Fruit fly (Drosophila melanogaster) whole organism, prepupa: ENCODE data around the gene CG42818.

Experiments used
- Blimp-1 ChIP-seq: fragments of 200-800 bp; sonication (Bioruptor generic); optimal IDR thresholded peaks from 3 replicates; lab custom pipeline; 2017; ENCODE audit warnings: missing biosample characterization, missing genetic modification characterization, mild to moderate bottlenecking, moderate library complexity, missing genetic modification reagents
- CG10631 ChIP-seq: fragments of 200-800 bp; sonication (Bioruptor generic); optimal IDR thresholded peaks from 2 replicates; lab custom pipeline; 2016; ENCODE audit warnings: missing biosample characterization, missing genetic modification characterization
- CG11762 ChIP-seq: fragments of 200-800 bp; sonication (Bioruptor generic); optimal IDR thresholded peaks from 3 replicates; lab custom pipeline; 2016; ENCODE audit warnings: missing biosample characterization, missing genetic modification characterization; ENCODE audit not compliant: insufficient read depth
- CG11902 ChIP-seq: fragments of 200-800 bp; sonication (Bioruptor generic); optimal IDR thresholded peaks from 3 replicates; lab custom pipeline; 2016; ENCODE audit warnings: missing biosample characterization, missing genetic modification characterization
- CG15336 ChIP-seq: fragments of 200-800 bp; sonication (Bioruptor generic); IDR thresholded peaks from 2 replicates; pipeline ENCODE4 v1.3.6; 2022; ENCODE audit warnings: missing biosample characterization, missing genetic modification characterization
- CG1621 ChIP-seq: fragments of 200-800 bp; sonication (Bioruptor generic); optimal IDR thresholded peaks from 3 replicates; lab custom pipeline; 2018; ENCODE audit warnings: missing biosample characterization, mild to moderate bottlenecking, missing genetic modification characterization
- CG16779 ChIP-seq: fragments of 200-800 bp; sonication (Bioruptor generic); optimal IDR thresholded peaks from 3 replicates; lab custom pipeline; 2017; ENCODE audit warnings: missing biosample characterization, mild to moderate bottlenecking, missing genetic modification characterization
- CG3032 ChIP-seq: fragments of 200-800 bp; optimal IDR thresholded peaks from 2 replicates; lab custom pipeline; 2019; ENCODE audit warnings: missing biosample characterization, mild to moderate bottlenecking, missing genetic modification characterization, moderate library complexity
- CG31627 ChIP-seq: fragments of 200-800 bp; sonication (Bioruptor generic); optimal IDR thresholded peaks from 3 replicates; lab custom pipeline; 2016; ENCODE audit warnings: missing biosample characterization, missing genetic modification characterization
- CG32006 ChIP-seq: fragments of 200-800 bp; sonication (Bioruptor generic); optimal IDR thresholded peaks from 3 replicates; lab custom pipeline; 2017; ENCODE audit warnings: missing biosample characterization, mild to moderate bottlenecking, missing genetic modification characterization
- CG34406 ChIP-seq: fragments of 200-800 bp; sonication (Bioruptor generic); optimal IDR thresholded peaks from 3 replicates; lab custom pipeline; 2016; ENCODE audit warnings: missing biosample characterization, missing genetic modification characterization
- CG3919 ChIP-seq: fragments of 200-800 bp; sonication (Bioruptor generic); optimal IDR thresholded peaks from 3 replicates; lab custom pipeline; 2016; ENCODE audit warnings: missing biosample characterization, missing genetic modification characterization
- CG4318 ChIP-seq: fragments of 200-800 bp; sonication (Bioruptor generic); optimal IDR thresholded peaks from 3 replicates; lab custom pipeline; 2017; ENCODE audit warnings: missing biosample characterization, mild to moderate bottlenecking, missing genetic modification characterization
- CG6163 ChIP-seq: fragments of 200-800 bp; sonication (Bioruptor generic); IDR thresholded peaks from 3 replicates; pipeline ENCODE4 v1.3.6; 2022; ENCODE audit warnings: missing biosample characterization, missing genetic modification characterization
- CG6276 ChIP-seq: fragments of 200-800 bp; sonication (Bioruptor generic); optimal IDR thresholded peaks from 2 replicates; lab custom pipeline; 2017; ENCODE audit warnings: missing biosample characterization, mild to moderate bottlenecking, missing genetic modification characterization
- CG6792 ChIP-seq: fragments of 200-800 bp; sonication (Bioruptor generic); optimal IDR thresholded peaks from 3 replicates; lab custom pipeline; 2016; ENCODE audit warnings: missing biosample characterization, missing genetic modification characterization
- CG6808 ChIP-seq: fragments of 200-800 bp; sonication (Bioruptor generic); optimal IDR thresholded peaks from 3 replicates; lab custom pipeline; 2017; ENCODE audit warnings: missing biosample characterization, missing genetic modification characterization, mild to moderate bottlenecking, moderate library complexity, missing genetic modification reagents
- CG7368 ChIP-seq: fragments of 200-800 bp; sonication (Bioruptor generic); optimal IDR thresholded peaks from 3 replicates; lab custom pipeline; 2016; ENCODE audit warnings: missing biosample characterization, missing genetic modification characterization
- CG8119 ChIP-seq: fragments of 200-800 bp; sonication (Bioruptor generic); IDR thresholded peaks from 3 replicates; pipeline ENCODE4 v1.3.6; 2022; ENCODE audit warnings: missing biosample characterization, missing genetic modification characterization
- CG8632 ChIP-seq: fragments of 200-800 bp; sonication (Bioruptor generic); optimal IDR thresholded peaks from 3 replicates; lab custom pipeline; 2016; ENCODE audit warnings: missing biosample characterization, missing genetic modification characterization
- Eip75B ChIP-seq: fragments of 200-800 bp; sonication (Bioruptor generic); optimal IDR thresholded peaks from 3 replicates; lab custom pipeline; 2016; ENCODE audit warnings: missing biosample characterization, missing genetic modification characterization
- Eip78C ChIP-seq: fragments of 200-800 bp; sonication (Bioruptor generic); peaks from one replicate; lab custom pipeline; 2016; ENCODE audit warnings: missing biosample characterization, missing genetic modification characterization
- Eip93F ChIP-seq: fragments of 200-800 bp; sonication (Bioruptor generic); optimal IDR thresholded peaks from 2 replicates; lab custom pipeline; 2016; ENCODE audit warnings: missing biosample characterization, mild to moderate bottlenecking, missing genetic modification characterization
- Ets96B ChIP-seq: fragments of 200-800 bp; optimal IDR thresholded peaks from 2 replicates; lab custom pipeline; 2019; ENCODE audit warnings: missing biosample characterization, mild to moderate bottlenecking, missing genetic modification characterization, moderate library complexity
- Gug ChIP-seq: fragments of 200-800 bp; sonication (Bioruptor generic); IDR thresholded peaks from 2 replicates; pipeline ENCODE4 v1.3.6; 2022; ENCODE audit warnings: missing biosample characterization, missing genetic modification characterization
- Hr38 ChIP-seq: sonication (Bioruptor generic); optimal IDR thresholded peaks from 2 replicates; lab custom pipeline; 2016; ENCODE audit warnings: missing biosample characterization, missing genetic modification characterization
- Hr4 ChIP-seq: fragments of 200-800 bp; sonication (Bioruptor generic); optimal IDR thresholded peaks from 3 replicates; lab custom pipeline; 2016; ENCODE audit warnings: missing biosample characterization, missing genetic modification characterization
- Lpt ChIP-seq: fragments of 200-800 bp; sonication (Bioruptor generic); optimal IDR thresholded peaks from 3 replicates; lab custom pipeline; 2016; ENCODE audit warnings: missing biosample characterization, missing genetic modification characterization
- Met ChIP-seq: fragments of 200-800 bp; sonication (Bioruptor generic); optimal IDR thresholded peaks from 3 replicates; lab custom pipeline; 2016; ENCODE audit warnings: missing biosample characterization, missing genetic modification characterization
- OdsH ChIP-seq: fragments of 200-800 bp; sonication (Bioruptor generic); optimal IDR thresholded peaks from 3 replicates; lab custom pipeline; 2016; ENCODE audit warnings: missing biosample characterization, missing genetic modification characterization
- Smox ChIP-seq: fragments of 200-800 bp; sonication (Bioruptor generic); optimal IDR thresholded peaks from 3 replicates; lab custom pipeline; 2016; ENCODE audit warnings: missing biosample characterization, missing genetic modification characterization
- Sox102F ChIP-seq: fragments of 200-800 bp; sonication (Bioruptor generic); optimal IDR thresholded peaks from 2 replicates; lab custom pipeline; 2016; ENCODE audit warnings: missing biosample characterization, mild to moderate bottlenecking, missing genetic modification characterization
- Sox14 ChIP-seq: fragments of 200-800 bp; sonication (Bioruptor generic); optimal IDR thresholded peaks from 3 replicates; lab custom pipeline; 2016; ENCODE audit warnings: missing biosample characterization, missing genetic modification characterization
- achi ChIP-seq: fragments of 200-800 bp; sonication (Bioruptor generic); optimal IDR thresholded peaks from 3 replicates; lab custom pipeline; 2016; ENCODE audit warnings: missing biosample characterization, missing genetic modification characterization
- acj6 ChIP-seq: fragments of 200-800 bp; sonication (Bioruptor generic); optimal IDR thresholded peaks from 3 replicates; lab custom pipeline; 2016; ENCODE audit warnings: missing biosample characterization, missing genetic modification characterization
- cyc ChIP-seq: fragments of 200-800 bp; sonication (Bioruptor generic); optimal IDR thresholded peaks from 3 replicates; lab custom pipeline; 2016; ENCODE audit warnings: missing biosample characterization, missing genetic modification characterization
- dac ChIP-seq: fragments of 200-800 bp; sonication (Bioruptor generic); optimal IDR thresholded peaks from 2 replicates; lab custom pipeline; 2017; ENCODE audit warnings: missing biosample characterization, mild to moderate bottlenecking, missing genetic modification characterization
- dsx ChIP-seq: fragments of 200-800 bp; optimal IDR thresholded peaks from 3 replicates; lab custom pipeline; 2019; ENCODE audit warnings: missing biosample characterization, mild to moderate bottlenecking, missing genetic modification characterization, moderate library complexity; ENCODE audit not compliant: poor library complexity, severe bottlenecking
- eg ChIP-seq: fragments of 200-800 bp; sonication (Bioruptor generic); IDR thresholded peaks from 3 replicates; pipeline ENCODE4 v1.3.6; 2022; ENCODE audit warnings: missing biosample characterization, missing genetic modification characterization
- fd59A ChIP-seq: fragments of 200-800 bp; sonication (Bioruptor generic); optimal IDR thresholded peaks from 2 replicates; lab custom pipeline; 2017; ENCODE audit warnings: missing biosample characterization, mild to moderate bottlenecking, missing genetic modification characterization, missing genetic modification reagents
- fkh ChIP-seq: fragments of 200-800 bp; sonication (Bioruptor generic); optimal IDR thresholded peaks from 3 replicates; lab custom pipeline; 2017; ENCODE audit warnings: missing biosample characterization, mild to moderate bottlenecking, missing genetic modification characterization, moderate library complexity
- lz ChIP-seq: fragments of 200-800 bp; sonication (Bioruptor generic); optimal IDR thresholded peaks from 3 replicates; lab custom pipeline; 2016; ENCODE audit warnings: missing biosample characterization, missing genetic modification characterization
- net ChIP-seq: fragments of 200-800 bp; sonication (Bioruptor generic); optimal IDR thresholded peaks from 3 replicates; lab custom pipeline; 2016; ENCODE audit warnings: missing biosample characterization, missing genetic modification characterization
- pdm3 ChIP-seq: fragments of 200-800 bp; sonication (Bioruptor generic); optimal IDR thresholded peaks from 3 replicates; lab custom pipeline; 2016; ENCODE audit warnings: missing biosample characterization, missing genetic modification characterization
- salr ChIP-seq, 2 experiments: fragments of 200-800 bp; sonication (Bioruptor generic); optimal IDR thresholded peaks; 3 replicates each; lab custom pipeline; 2016 to 2018; ENCODE audit warnings: missing biosample characterization in 2 of 2, missing genetic modification characterization in 2 of 2, mild to moderate bottlenecking in 1 of 2
- topi ChIP-seq: fragments of 200-800 bp; sonication (Bioruptor generic); optimal IDR thresholded peaks from 3 replicates; lab custom pipeline; 2016; ENCODE audit warnings: missing biosample characterization, missing genetic modification characterization
- vri ChIP-seq: fragments of 200-800 bp; sonication (Bioruptor generic); optimal IDR thresholded peaks from 3 replicates; lab custom pipeline; 2016; ENCODE audit warnings: missing biosample characterization, mild to moderate bottlenecking, missing genetic modification characterization

CG42818 gene

DNA sequence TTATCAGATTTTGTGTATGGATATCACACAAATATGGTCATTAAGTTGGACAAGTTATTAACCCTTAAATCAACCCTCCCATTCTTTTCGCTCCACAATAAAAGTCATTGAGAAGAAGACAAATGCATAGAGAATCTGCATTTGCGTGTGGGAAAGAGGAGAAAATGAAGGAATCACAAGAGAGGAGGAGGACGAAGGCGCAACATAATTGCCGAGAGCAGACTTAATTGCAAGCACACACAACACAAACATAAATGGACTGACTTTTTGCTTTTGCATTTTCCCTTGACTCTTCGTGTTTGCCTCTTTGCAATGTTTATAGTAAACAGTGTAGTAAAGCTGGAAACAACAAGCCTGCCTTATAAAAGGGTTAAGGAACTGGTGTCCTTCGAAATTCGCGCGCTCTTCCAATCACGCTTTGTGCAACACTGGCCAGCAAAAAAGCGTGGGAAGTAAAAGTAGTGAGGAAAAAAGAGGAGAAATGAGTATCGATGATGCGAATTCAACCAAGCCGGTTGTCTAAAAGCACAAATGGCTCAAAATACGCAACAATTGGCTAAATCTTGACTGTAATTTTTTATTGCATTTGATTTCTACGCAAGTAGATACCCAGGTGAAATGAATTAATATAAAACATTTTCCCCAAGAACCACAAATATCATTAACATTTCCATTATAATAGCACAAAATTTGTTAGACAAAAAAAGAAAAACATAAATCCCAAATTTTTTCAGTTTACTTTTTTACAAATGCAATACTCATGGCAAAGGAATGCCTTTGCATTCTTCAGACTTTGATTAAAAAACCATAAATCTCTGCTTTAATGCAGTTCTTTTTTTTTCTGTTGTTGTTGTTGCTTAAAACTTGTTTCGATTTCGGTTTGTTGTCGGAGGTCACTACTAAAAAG, 25.7 kb downstream of the CG42818 start (continued):
- TF ChIP-seq CG4318 (GFP tag; lab: Kevin White, UChicago): no peak
- TF ChIP-seq Sox102F (GFP tag; lab: Kevin White, UChicago): no peak
- TF ChIP-seq CG31627 (GFP tag; lab: Kevin White, UChicago): no peak
- peak; percentile 76 for TF ChIP-seq Eip78C (GFP tag; lab: Kevin White, UChicago)
- TF ChIP-seq Lpt (GFP tag; lab: Kevin White, UChicago): no peak
- peak; percentile 55 for TF ChIP-seq CG3032
- peak; percentile 32 for TF ChIP-seq Hr4 (GFP tag; lab: Kevin White, UChicago)
- peak; percentile 33 for TF ChIP-seq Ets96B
- TF ChIP-seq Sox14 (GFP tag; lab: Kevin White, UChicago): peak; percentile 0
- no peak for TF ChIP-seq CG11902
- no peak for TF ChIP-seq CG16779 (tag; lab: Kevin White, UChicago)
- TF ChIP-seq cyc (GFP tag; lab: Kevin White, UChicago): no peak
- TF ChIP-seq dac (GFP tag; lab: Kevin White, UChicago): no peak
- peak; percentile 5 for TF ChIP-seq CG3919 (GFP tag; lab: Kevin White, UChicago)
- no peak for TF ChIP-seq fkh
- no peak for TF ChIP-seq Gug
- peak; percentile 44 for TF ChIP-seq OdsH (GFP tag; lab: Kevin White, UChicago)

DNA sequence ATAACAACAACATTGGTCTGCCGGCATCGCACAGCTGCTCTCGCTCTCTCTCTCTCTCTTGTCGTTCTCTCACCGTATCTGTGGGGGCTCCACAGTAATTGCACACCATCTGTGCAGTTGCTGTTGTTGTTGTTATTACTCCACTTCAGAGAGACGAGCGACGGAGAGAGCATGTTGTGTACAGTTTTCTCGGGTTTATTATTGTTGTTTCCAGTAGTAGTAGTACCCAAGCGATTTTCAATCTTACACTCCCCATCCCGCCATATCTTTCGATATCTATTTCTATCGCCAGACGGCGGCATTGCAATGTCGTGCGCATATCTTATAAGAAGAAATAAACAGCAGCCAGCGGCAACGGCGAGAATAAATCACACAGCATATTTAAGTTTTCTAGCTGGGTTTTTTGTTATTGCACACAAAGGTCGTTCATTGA, 26.4 kb downstream of the CG42818 start:
- TF ChIP-seq CG4318 (GFP tag; lab: Kevin White, UChicago) (no peak), CG6276 (GFP tag; lab: Kevin White, UChicago) (peak; percentile 32), dsx (GFP tag; lab: Kevin White, UChicago) (peak; percentile 56), Met (GFP tag; lab: Kevin White, UChicago) (no peak), CG11762 (GFP tag; lab: Kevin White, UChicago) (no peak), Eip93F (no peak), achi (no peak), CG7368 (GFP tag; lab: Kevin White, UChicago) (no peak), vri (GFP tag; lab: Kevin White, UChicago) (peak; percentile 54), Smox (GFP tag; lab: Kevin White, UChicago) (no peak), pdm3 (GFP tag; lab: Kevin White, UChicago) (no peak), CG34406 (GFP tag; lab: Kevin White, UChicago) (no peak), topi (no peak), CG11902 (no peak), CG16779 (tag; lab: Kevin White, UChicago) (no peak), lz (GFP tag; lab: Kevin White, UChicago) (no peak), CG10631 (no peak), CG6163 (GFP tag; lab: Robert Waterston, UW) (no peak), Ets96B (no peak), CG3032 (no peak), CG32006 (GFP tag; lab: Kevin White, UChicago) (no peak), OdsH (GFP tag; lab: Kevin White, UChicago) (no peak), CG8632 (GFP tag; lab: Kevin White, UChicago) (no peak), Blimp-1 (GFP tag; lab: Kevin White, UChicago) (no peak), Sox14 (GFP tag; lab: Kevin White, UChicago) (no peak), CG1621 (tag; lab: Kevin White, UChicago) (no peak), salr (GFP tag; optimal IDR thresholded peaks at IDR 0.05; lab: Kevin White, UChicago) (no peak), acj6 (no peak), eg (GFP tag; lab: Robert Waterston, UW) (no peak), CG15336 (no peak), CG8119 (GFP tag; lab: Robert Waterston, UW) (no peak), CG6808 (GFP tag; lab: Kevin White, UChicago) (no peak), fkh (no peak), cyc (GFP tag; lab: Kevin White, UChicago) (no peak), Eip75B (GFP tag; lab: Kevin White, UChicago) (no peak), Hr38 (no peak), Hr4 (GFP tag; lab: Kevin White, UChicago) (no peak), CG6792 (GFP tag; lab: Kevin White, UChicago) (no peak), CG31627 (GFP tag; lab: Kevin White, UChicago) (no peak), fd59A (GFP tag; lab: Kevin White, UChicago) (no peak), net (GFP tag; lab: Kevin White, UChicago) (peak; percentile 40)
